Worm (Caenorhabditis elegans) whole organism, L4 larva: ENCODE data around the gene T14B4.20.

Experiments used
- F26F4.8 ChIP-seq: fragments of 200-800 bp; sonication (Bioruptor generic); conservative IDR thresholded peaks from 2 replicates; pipeline ENCODE4 v1.3.6; 2022; ENCODE audit warnings: missing genetic modification characterization, missing compliant biosample characterization
- F37D6.2 ChIP-seq: sonication (generic microtip); optimal IDR thresholded peaks from 2 replicates; lab custom pipeline; 2016; ENCODE audit warnings: mild to moderate bottlenecking, missing genetic modification characterization, missing compliant biosample characterization
- R02D3.7 ChIP-seq: fragments of 150-350 bp; sonication (generic microtip); optimal IDR thresholded peaks from 3 replicates; lab custom pipeline; 2014; ENCODE audit warnings: missing biosample characterization, missing genetic modification characterization
- T20F7.1 ChIP-seq: fragments of 200-800 bp; sonication (Bioruptor generic); optimal IDR thresholded peaks from 2 replicates; lab custom pipeline; 2018; ENCODE audit warnings: mild to moderate bottlenecking, missing genetic modification characterization, missing compliant biosample characterization
- Y105C5A.15 ChIP-seq: fragments of 200-800 bp; sonication (Bioruptor generic); IDR thresholded peaks from 2 replicates; pipeline ENCODE4 v1.3.6; 2022; ENCODE audit warnings: missing genetic modification characterization, missing compliant biosample characterization
- Y75B8A.6 ChIP-seq: fragments of 200-800 bp; sonication (Bioruptor generic); IDR thresholded peaks from 2 replicates; pipeline ENCODE4 v1.3.6; 2022; ENCODE audit warnings: missing genetic modification reagents, missing genetic modification characterization, missing compliant biosample characterization
- ZK546.5 ChIP-seq, 2 experiments: sonication (generic microtip); optimal IDR thresholded peaks; 2 replicates each; lab custom pipeline; 2017; ENCODE audit warnings: missing biosample characterization in 2 of 2, missing genetic modification characterization in 2 of 2
- arid-1 ChIP-seq: fragments of 200-800 bp; sonication (Bioruptor generic); conservative IDR thresholded peaks from 2 replicates; pipeline ENCODE4 v1.3.6; 2022; ENCODE audit warnings: missing genetic modification reagents, missing genetic modification characterization, missing compliant biosample characterization
- ceh-28 ChIP-seq: fragments of 150-350 bp; optimal IDR thresholded peaks from 2 replicates; lab custom pipeline; 2014; ENCODE audit warnings: missing biosample characterization, missing genetic modification reagents, missing genetic modification characterization
- ceh-44 ChIP-seq: fragments of 200-800 bp; sonication (Bioruptor generic); IDR thresholded peaks from 2 replicates; pipeline ENCODE4 v1.3.6; 2022; ENCODE audit warnings: missing genetic modification reagents, missing genetic modification characterization, missing compliant biosample characterization
- ceh-62 ChIP-seq: sonication (generic microtip); optimal IDR thresholded peaks from 2 replicates; lab custom pipeline; 2017; ENCODE audit warnings: missing biosample characterization, missing genetic modification characterization
- ceh-82 ChIP-seq: sonication (generic microtip); optimal IDR thresholded peaks from 2 replicates; lab custom pipeline; 2017; ENCODE audit warnings: missing biosample characterization, missing genetic modification characterization
- ctbp-1 ChIP-seq: fragments of 200-800 bp; sonication (Bioruptor generic); IDR thresholded peaks from 2 replicates; pipeline ENCODE4 v1.3.6; 2022; ENCODE audit warnings: missing genetic modification reagents, missing genetic modification characterization, missing compliant biosample characterization
- daf-12 ChIP-seq: fragments of 150-350 bp; optimal IDR thresholded peaks from 2 replicates; lab custom pipeline; 2014; ENCODE audit warnings: missing biosample characterization, missing genetic modification reagents, missing genetic modification characterization
- daf-19 ChIP-seq: fragments of 200-800 bp; sonication (Bioruptor generic); conservative IDR thresholded peaks from 2 replicates; pipeline ENCODE4 v1.3.6; 2022; ENCODE audit warnings: missing genetic modification characterization, missing compliant biosample characterization
- daf-8 ChIP-seq: fragments of 200-800 bp; sonication (Bioruptor generic); IDR thresholded peaks from 2 replicates; pipeline ENCODE4 v1.3.6; 2022; ENCODE audit warnings: missing genetic modification characterization, missing compliant biosample characterization
- dmd-8 ChIP-seq: fragments of 200-800 bp; sonication (Bioruptor generic); IDR thresholded peaks from 2 replicates; pipeline ENCODE4 v1.3.6; 2022; ENCODE audit warnings: missing genetic modification characterization, missing compliant biosample characterization
- dve-1 ChIP-seq: sonication (generic microtip); optimal IDR thresholded peaks from 2 replicates; lab custom pipeline; 2017; ENCODE audit warnings: antibody characterized with exemption, mild to moderate bottlenecking, missing genetic modification characterization, missing compliant biosample characterization; ENCODE audit not compliant: insufficient read depth
- fkh-10 ChIP-seq: fragments of 150-350 bp; optimal IDR thresholded peaks from 2 replicates; lab custom pipeline; 2014; ENCODE audit warnings: missing biosample characterization, missing genetic modification reagents, missing genetic modification characterization
- fos-1 ChIP-seq: fragments of 150-350 bp; optimal IDR thresholded peaks from 2 replicates; lab custom pipeline; 2014; ENCODE audit warnings: missing biosample characterization, missing genetic modification characterization
- hlh-30 ChIP-seq: sonication (generic microtip); optimal IDR thresholded peaks from 2 replicates; lab custom pipeline; 2017; ENCODE audit warnings: antibody characterized with exemption, mild to moderate bottlenecking, missing genetic modification characterization, missing compliant biosample characterization; ENCODE audit not compliant: insufficient read depth
- hmg-1.1 ChIP-seq: fragments of 200-800 bp; sonication (Bioruptor generic); IDR thresholded peaks from 2 replicates; pipeline ENCODE4 v1.3.6; 2022; ENCODE audit warnings: missing genetic modification reagents, missing genetic modification characterization, missing compliant biosample characterization
- lin-13 ChIP-seq: fragments of 150-350 bp; optimal IDR thresholded peaks from 2 replicates; lab custom pipeline; 2014; ENCODE audit warnings: missing biosample characterization, missing genetic modification reagents, missing genetic modification characterization
- lin-29 ChIP-seq: fragments of 200-800 bp; sonication (Bioruptor generic); IDR thresholded peaks from 2 replicates; pipeline ENCODE4 v1.3.6; 2022; ENCODE audit warnings: missing genetic modification reagents, missing genetic modification characterization, missing compliant biosample characterization
- lin-38 ChIP-seq: fragments of 200-800 bp; sonication (Bioruptor generic); IDR thresholded peaks from 2 replicates; pipeline ENCODE4 v1.3.6; 2022; ENCODE audit warnings: missing genetic modification reagents, missing genetic modification characterization, missing compliant biosample characterization
- mdt-29 ChIP-seq: fragments of 200-800 bp; sonication (Bioruptor generic); IDR thresholded peaks from 2 replicates; pipeline ENCODE4 v1.3.6; 2022; ENCODE audit warnings: missing genetic modification reagents, missing genetic modification characterization, missing compliant biosample characterization
- mes-2 ChIP-seq: sonication (generic microtip); optimal IDR thresholded peaks from 2 replicates; lab custom pipeline; 2016; ENCODE audit warnings: missing genotype, mild to moderate bottlenecking, missing genetic modification characterization, missing compliant biosample characterization; ENCODE audit not compliant: poor library complexity, severe bottlenecking
- mxl-3 ChIP-seq: fragments of 200-800 bp; sonication (Bioruptor generic); optimal IDR thresholded peaks from 2 replicates; lab custom pipeline; 2018; ENCODE audit warnings: mild to moderate bottlenecking, missing genetic modification characterization, missing compliant biosample characterization
- nhr-28 ChIP-seq: fragments of 150-350 bp; optimal IDR thresholded peaks from 2 replicates; lab custom pipeline; 2014; ENCODE audit warnings: missing biosample characterization, missing genetic modification characterization
- nhr-41 ChIP-seq: fragments of 200-800 bp; sonication (Bioruptor generic); IDR thresholded peaks from 2 replicates; pipeline ENCODE4 v1.3.6; 2022; ENCODE audit warnings: missing genetic modification reagents, missing genetic modification characterization, missing compliant biosample characterization
- nhr-76 ChIP-seq: fragments of 150-350 bp; optimal IDR thresholded peaks from 2 replicates; lab custom pipeline; 2014; ENCODE audit warnings: missing biosample characterization, missing genetic modification characterization
- nhr-77 ChIP-seq: fragments of 150-350 bp; optimal IDR thresholded peaks from 2 replicates; lab custom pipeline; 2014; ENCODE audit warnings: missing biosample characterization, missing genetic modification characterization
- pha-4 ChIP-seq, 2 experiments: fragments of 150-350 bp in 1 of 2; fragments of 200-800 bp in 1 of 2; sonication (Bioruptor generic) in 1 of 2; IDR thresholded peaks in 1 of 2; optimal IDR thresholded peaks in 1 of 2; 2 replicates each; pipeline versions ENCODE4 v1.3.6 to Lab custom; 2014 to 2022; ENCODE audit warnings: missing genetic modification characterization in 2 of 2, missing genetic modification reagents in 2 of 2, missing biosample characterization in 1 of 2, missing compliant biosample characterization in 1 of 2
- skn-1 ChIP-seq: fragments of 150-350 bp; optimal IDR thresholded peaks from 2 replicates; lab custom pipeline; 2014; ENCODE audit warnings: missing biosample characterization, missing genetic modification characterization
- snpc-1.2 ChIP-seq: fragments of 200-800 bp; sonication (Bioruptor generic); IDR thresholded peaks from 2 replicates; pipeline ENCODE4 v1.3.6; 2022; ENCODE audit warnings: missing genetic modification reagents, missing genetic modification characterization, missing compliant biosample characterization
- unc-130 ChIP-seq: sonication (generic microtip); optimal IDR thresholded peaks from 2 replicates; lab custom pipeline; 2016; ENCODE audit warnings: missing genetic modification reagents, missing genetic modification characterization, missing compliant biosample characterization
- unc-39 ChIP-seq: sonication (generic microtip); optimal IDR thresholded peaks from 2 replicates; lab custom pipeline; 2017; ENCODE audit warnings: missing biosample characterization, missing genetic modification characterization
- unc-62 ChIP-seq, 3 experiments: fragments of 150-350 bp in 1 of 3; sonication (generic microtip); optimal IDR thresholded peaks in 2 of 3; peaks in 1 of 3; 1 replicate in 1 of 3; 2 replicates in 2 of 3; lab custom pipeline; 2014 to 2017; ENCODE audit warnings: missing biosample characterization in 3 of 3, missing genetic modification characterization in 3 of 3, missing genetic modification reagents in 3 of 3, missing genotype in 1 of 3
- vab-7 ChIP-seq: fragments of 200-800 bp; sonication (Bioruptor generic); IDR thresholded peaks from 2 replicates; pipeline ENCODE4 v1.3.6; 2022; ENCODE audit warnings: missing genetic modification reagents, missing genetic modification characterization, missing compliant biosample characterization
- zfp-2 ChIP-seq: sonication (generic microtip); optimal IDR thresholded peaks from 2 replicates; lab custom pipeline; 2016; ENCODE audit warnings: mild to moderate bottlenecking, missing genetic modification characterization, missing compliant biosample characterization

T14B4.20 gene

DNA sequence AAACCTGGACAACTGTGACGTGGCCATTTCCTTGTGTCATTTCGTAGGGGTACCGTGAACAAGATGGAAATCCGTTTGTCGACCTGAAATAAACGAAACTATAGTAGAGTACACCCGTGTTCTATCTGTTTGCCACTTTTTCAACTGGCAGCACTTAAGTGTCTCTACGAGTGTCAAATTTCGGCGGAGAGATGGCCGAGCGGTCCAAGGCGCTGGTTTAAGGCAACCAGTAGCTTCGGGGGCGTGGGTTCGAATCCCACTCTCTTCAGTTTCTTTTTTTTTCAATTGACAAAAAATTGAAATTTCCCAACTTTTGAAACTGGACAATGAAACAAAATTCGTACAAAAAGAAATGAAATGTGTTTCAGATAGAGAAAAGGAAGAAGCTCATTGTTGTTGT is 4.9 kb downstream of the T14B4.20 start (continued):
- 0 out of 2 replicates have a peak, but pooled peaks have one; percentile 71 for TF ChIP-seq dmd-8 (GFP tag; lab: Robert Waterston, UW)
- TF ChIP-seq unc-130 (GFP tag; lab: Kevin White, UChicago) = peak; percentile 26
- peak; percentile 72; the same call in 1 of the 2 replicates for TF ChIP-seq vab-7 (GFP tag; lab: Robert Waterston, UW)
- peak; percentile 68 for TF ChIP-seq hmg-1.1 (GFP tag; lab: Robert Waterston, UW)
- 0 out of 2 replicates have a peak, but pooled peaks have one; percentile 38 for TF ChIP-seq ctbp-1 (GFP tag; lab: Robert Waterston, UW)
- TF ChIP-seq R02D3.7 (tag; lab: Kevin White, UChicago) = no peak
- TF ChIP-seq ceh-44 (GFP tag; lab: Robert Waterston, UW) = 0 out of 2 replicates have a peak, but pooled peaks have one; percentile 23
- TF ChIP-seq nhr-41 (GFP tag; lab: Robert Waterston, UW) = peak; percentile 63; the same call in 1 of the 2 replicates

DNA sequence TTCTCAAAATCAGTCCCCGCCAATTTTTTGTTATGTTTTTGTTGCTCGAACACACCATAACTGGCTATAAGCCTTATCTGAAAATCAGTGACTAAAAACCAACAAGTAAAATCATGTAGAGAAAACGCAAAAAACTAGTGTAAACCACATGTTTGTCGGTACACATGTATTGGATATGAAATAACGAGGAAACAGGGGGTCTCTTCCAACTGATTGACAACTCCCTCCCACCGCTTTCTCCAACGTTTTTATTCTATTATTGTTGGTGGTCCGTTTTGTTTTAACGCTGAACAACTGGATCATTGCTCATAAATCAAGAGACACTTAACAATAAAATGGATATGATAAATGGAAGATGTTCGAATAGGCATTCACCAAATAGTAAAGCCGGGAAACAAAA is 10.1 kb downstream of the T14B4.20 start:
- TF ChIP-seq ceh-62 (no peak), unc-62 (GFP tag; optimal IDR thresholded peaks at IDR 0.05 in 1 of 2; lab: Kevin White, UChicago) (peak in 1 of 2 experiments; percentile 69), unc-62 (tag; optimal IDR thresholded peaks at IDR 0.05; lab: Kevin White, UChicago) (no peak)

DNA sequence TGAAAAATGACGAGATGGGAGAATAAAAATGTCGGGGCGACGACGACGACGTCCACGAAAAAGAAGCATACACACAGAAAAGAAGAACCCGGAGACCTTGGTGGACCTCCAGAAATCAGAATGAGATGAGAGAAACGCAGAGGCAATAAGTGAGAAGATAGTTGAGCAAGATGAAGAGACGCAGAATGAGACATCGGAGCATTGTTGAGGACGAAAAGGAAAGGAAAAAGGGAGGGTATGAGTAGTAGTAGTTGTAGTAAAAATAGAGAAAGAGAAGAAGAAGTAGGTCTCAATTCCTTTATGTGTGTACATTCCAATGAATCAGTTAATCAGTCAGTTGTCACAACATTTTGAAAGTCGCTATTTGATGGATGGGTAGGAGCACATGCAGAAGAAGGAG is 12.6 kb downstream of the T14B4.20 start, which contains the start of gene T14B4.8:
Gene T14B4.8 (minus strand): TSS at position 60 of the 400 bp plus-strand sequence.
- TF ChIP-seq nhr-28 (tag; lab: Kevin White, UChicago) (no peak), unc-62 (GFP tag; optimal IDR thresholded peaks at IDR 0.05 in 1 of 2; lab: Kevin White, UChicago) (peak in 1 of 2 experiments; percentile 94), unc-62 (tag; optimal IDR thresholded peaks at IDR 0.05; lab: Kevin White, UChicago) (no peak), fkh-10 (GFP tag; lab: Kevin White, UChicago) (peak; percentile 22), hmg-1.1 (GFP tag; lab: Robert Waterston, UW) (peak; percentile 38; the same call in 1 of the 2 replicates), R02D3.7 (tag; lab: Kevin White, UChicago) (no peak), F37D6.2 (tag; lab: Kevin White, UChicago) (no peak)

DNA sequence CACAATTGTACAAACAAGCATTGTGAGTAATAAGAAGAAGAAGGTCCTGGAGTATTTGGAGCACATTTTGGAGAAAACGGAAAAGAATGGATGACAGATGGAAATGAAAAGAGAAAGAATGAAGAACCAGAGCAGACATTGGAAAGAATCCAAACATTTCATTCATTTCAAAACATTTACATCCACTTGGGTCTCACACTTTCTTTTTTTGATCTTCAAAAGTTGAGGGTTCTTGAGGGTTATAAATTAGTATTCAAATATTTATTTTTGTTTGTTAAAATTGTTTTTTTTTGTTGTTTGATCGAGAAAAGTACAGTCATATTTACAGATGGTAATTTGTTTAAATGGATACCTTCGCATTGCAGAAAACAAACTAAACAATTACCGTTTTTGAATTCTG is 17.0 kb downstream of the T14B4.20 start, which contains the start of gene T14B4.9:
Gene T14B4.9 (minus strand): TSS at position 101 of the 400 bp plus-strand sequence.
- no peak for TF ChIP-seq nhr-77 (tag; lab: Kevin White, UChicago)
- TF ChIP-seq arid-1 = no peak
- no peak for TF ChIP-seq daf-19 (GFP tag; lab: Robert Waterston, UW)
- no peak for TF ChIP-seq mxl-3

DNA sequence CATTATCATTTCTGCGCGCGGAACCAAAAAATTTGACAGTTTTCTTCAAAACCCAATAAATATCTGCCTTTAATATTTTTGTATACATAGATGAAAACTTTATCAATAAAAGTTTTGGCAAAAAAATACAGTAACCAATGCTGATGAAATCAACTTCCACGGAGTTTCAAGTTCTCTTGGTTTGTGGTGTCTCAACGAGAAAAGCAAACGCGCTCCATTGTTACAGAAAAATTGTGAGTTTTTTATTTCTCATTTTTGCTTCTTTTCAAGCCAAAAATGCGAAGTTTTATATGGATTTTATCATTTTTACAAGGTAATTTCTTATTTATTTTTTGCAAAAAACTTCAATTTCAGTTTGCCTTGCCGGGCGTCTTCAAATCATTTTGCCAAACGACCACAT is 18.0 kb downstream of the T14B4.20 start, which contains the start of gene T14B4.3:
Gene T14B4.3 (plus strand): TSS at position 264 of the 400 bp plus-strand sequence.
- TF ChIP-seq daf-19 (GFP tag; lab: Robert Waterston, UW) (no peak), ZK546.5 (tag; optimal IDR thresholded peaks at IDR 0.05; lab: Kevin White, UChicago) (no peak), fos-1 (no peak), F26F4.8 (no peak), pha-4 (GFP tag; IDR thresholded peaks at IDR 0.05; lab: Robert Waterston, UW) (no peak), pha-4 (tag; optimal IDR thresholded peaks at IDR 0.05; lab: Kevin White, UChicago) (peak; percentile 51), daf-8 (no peak), zfp-2 (tag; lab: Kevin White, UChicago) (no peak), nhr-41 (GFP tag; lab: Robert Waterston, UW) (no peak), ceh-44 (GFP tag; lab: Robert Waterston, UW) (0 out of 2 replicates have a peak, but pooled peaks have one; percentile 27), T20F7.1 (GFP tag; lab: Kevin White, UChicago) (peak; percentile 74), unc-39 (tag; lab: Kevin White, UChicago) (no peak), Y105C5A.15 (GFP tag; lab: Robert Waterston, UW) (no peak), ctbp-1 (GFP tag; lab: Robert Waterston, UW) (no peak), lin-13 (peak; percentile 14), dve-1 (peak; percentile 61), hlh-30 (tag; lab: Kevin White, UChicago) (peak; percentile 30), lin-29 (GFP tag; lab: Robert Waterston, UW) (no peak), mes-2 (tag; lab: Kevin White, UChicago) (peak; percentile 94), ceh-62 (no peak), nhr-28 (tag; lab: Kevin White, UChicago) (peak; percentile 59), skn-1 (tag; lab: Kevin White, UChicago) (no peak), mdt-29 (GFP tag; lab: Robert Waterston, UW) (no peak), lin-38 (GFP tag; lab: Robert Waterston, UW) (peak; percentile 97), snpc-1.2 (no peak), nhr-76 (no peak), ceh-82 (no peak), ceh-28 (tag; lab: Kevin White, UChicago) (no peak), daf-12 (tag; lab: Kevin White, UChicago) (no peak), Y75B8A.6 (GFP tag; lab: Robert Waterston, UW) (no peak)
